Worm (Caenorhabditis elegans): ENCODE data around the gene pals-34.

Gene pals-34

ce11 chrV:7925483-7925882 is 30.8 kb downstream of the pals-34 start, which contains the start of gene srsx-7:
Gene srsx-7, plus strand, starts transcription at chrV:7925783.
- TF ChIP-seq T22C8.4 (GFP tag; IDR thresholded peaks at IDR 0.05) = no peak
- TF ChIP-seq flt-1 (GFP tag; IDR thresholded peaks at IDR 0.05) = no peak
- no peak for TF ChIP-seq cog-1 (tag; optimal IDR thresholded peaks at IDR 0.05)
- TF ChIP-seq ztf-29 (GFP tag; IDR thresholded peaks at IDR 0.05) = no peak
- no peak for TF ChIP-seq ref-1 (GFP tag; conservative IDR thresholded peaks at IDR 0.05)
- TF ChIP-seq tab-1 (GFP tag; IDR thresholded peaks at IDR 0.05) = no peak
- no peak for TF ChIP-seq ztf-23 (GFP tag; IDR thresholded peaks at IDR 0.05)
- TF ChIP-seq klf-2 (GFP tag; conservative IDR thresholded peaks at IDR 0.05) = no peak
- TF ChIP-seq med-1 (GFP tag; optimal IDR thresholded peaks at IDR 0.05; ENCODE audit: insufficient read depth) = no peak

DNA sequence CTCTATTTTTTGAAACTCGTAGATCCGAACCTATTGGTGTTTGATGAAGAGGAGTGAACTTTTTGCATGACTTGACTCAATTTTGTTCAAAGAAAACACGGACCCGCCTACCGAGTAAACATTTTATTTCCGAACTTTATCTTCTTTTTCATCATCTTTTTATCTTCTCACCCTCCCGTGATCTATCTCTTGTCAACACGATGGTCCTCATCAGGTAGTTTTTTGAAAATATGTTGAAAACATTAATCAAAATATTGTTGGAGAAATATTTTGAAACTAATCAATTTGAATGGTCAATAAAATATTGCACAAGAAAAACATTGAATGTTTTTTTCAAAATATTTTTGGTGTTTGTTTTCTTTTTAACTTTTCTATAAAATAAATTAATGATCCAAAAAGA is 47.9 kb downstream of the pals-34 start:
- TF ChIP-seq T22C8.4 (GFP tag; IDR thresholded peaks at IDR 0.05) (no peak), flt-1 (GFP tag; IDR thresholded peaks at IDR 0.05) (no peak), klf-2 (GFP tag; conservative IDR thresholded peaks at IDR 0.05) (no peak), ref-1 (GFP tag; conservative IDR thresholded peaks at IDR 0.05) (no peak), med-1 (GFP tag; optimal IDR thresholded peaks at IDR 0.05; ENCODE audit: insufficient read depth) (no peak)
